ENCODE assay signal across 4 worm cellular contexts in the genomic region with DNA sequence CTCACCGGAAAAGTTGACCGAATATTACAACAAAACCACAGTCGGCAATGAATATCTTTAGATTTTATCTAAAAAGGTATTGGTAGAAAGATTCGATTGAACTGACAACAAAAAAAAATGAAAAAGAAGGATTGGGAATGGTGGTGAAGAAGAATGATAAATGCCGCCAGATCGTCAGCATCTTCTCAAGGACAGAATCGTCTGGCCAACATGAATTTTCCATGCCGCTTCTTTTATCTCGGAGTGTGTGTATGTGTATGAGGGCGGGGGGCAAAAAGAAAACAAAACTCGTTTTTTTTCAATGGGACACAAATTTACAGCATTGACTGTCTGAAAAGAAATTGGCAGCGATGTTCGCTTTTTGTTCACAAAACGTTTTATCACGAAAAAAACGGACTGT.
TF ChIP-seq lines count a peak whose summit lies in the region.

No protein-coding gene starts in this region.

TF ChIP-seq in whole organism, L1 larva, 84 proteins besides CTCF, POLR2A, EP300 and RAD21:
- no peak for TF ChIP-seq nhr-77 (tag; optimal IDR thresholded peaks at IDR 0.05; lab: Kevin White, UChicago)
- no peak for TF ChIP-seq efl-3 (GFP tag; optimal IDR thresholded peaks at IDR 0.05; lab: Kevin White, UChicago)
- no peak for TF ChIP-seq hlh-17 (GFP tag; optimal IDR thresholded peaks at IDR 0.05; lab: Kevin White, UChicago; ENCODE audit: borderline replicate concordance)
- TF ChIP-seq lsy-2 (tag; optimal IDR thresholded peaks at IDR 0.05; lab: Kevin White, UChicago), result no peak
- TF ChIP-seq lin-14 (GFP tag; optimal IDR thresholded peaks at IDR 0.05; lab: Kevin White, UChicago), result peak; percentile 48
- TF ChIP-seq snu-23 (GFP tag; optimal IDR thresholded peaks at IDR 0.05; lab: Kevin White, UChicago), result no peak
- TF ChIP-seq pqm-1 (tag; optimal IDR thresholded peaks at IDR 0.05; lab: Kevin White, UChicago), result no peak
- peak; percentile 53 for TF ChIP-seq blmp-1 (tag; optimal IDR thresholded peaks at IDR 0.05; lab: Kevin White, UChicago)
- TF ChIP-seq mep-1 (tag; optimal IDR thresholded peaks at IDR 0.05; lab: Kevin White, UChicago), result peak; percentile 27
- no peak for TF ChIP-seq nhr-84 (tag; optimal IDR thresholded peaks at IDR 0.05; lab: Kevin White, UChicago)
- TF ChIP-seq mab-9 (GFP tag; IDR thresholded peaks at IDR 0.05; lab: Robert Waterston, UW), result no peak
- peak; percentile 28 for TF ChIP-seq nhr-85 (tag; lab: Kevin White, UChicago)
- TF ChIP-seq lin-15B (tag; optimal IDR thresholded peaks at IDR 0.05; lab: Kevin White, UChicago), result no peak
- 0 out of 2 replicates have a peak, but pooled peaks have one; percentile 17 for TF ChIP-seq grh-1 (GFP tag; IDR thresholded peaks at IDR 0.05; lab: Robert Waterston, UW)

TF ChIP-seq in whole organism, L2 larva, 48 proteins besides CTCF, POLR2A, EP300 and RAD21:
- TF ChIP-seq Y55F3AM.14 (GFP tag; optimal IDR thresholded peaks at IDR 0.05; lab: Kevin White, UChicago) (no peak), ceh-82 (tag; optimal IDR thresholded peaks at IDR 0.05; lab: Kevin White, UChicago) (no peak), nhr-11 (tag; optimal IDR thresholded peaks at IDR 0.05; lab: Kevin White, UChicago) (no peak), blmp-1 (tag; optimal IDR thresholded peaks at IDR 0.05; lab: Kevin White, UChicago; ENCODE audit: insufficient read depth) (peak; percentile 7), dmd-4 (tag; optimal IDR thresholded peaks at IDR 0.05; lab: Kevin White, UChicago) (no peak), elt-1 (tag; optimal IDR thresholded peaks at IDR 0.05; lab: Kevin White, UChicago) (peak; percentile 50)
TF ChIP-seq in whole organism, L2 larva: peak in this region for 2.

TF ChIP-seq in whole organism, L3 larva, 47 proteins besides CTCF, POLR2A, EP300 and RAD21:
- no peak for TF ChIP-seq egl-5 (tag; optimal IDR thresholded peaks at IDR 0.05; lab: Kevin White, UChicago)
- TF ChIP-seq unc-39 (tag; optimal IDR thresholded peaks at IDR 0.05; lab: Kevin White, UChicago), result no peak
- TF ChIP-seq mml-1 (tag; optimal IDR thresholded peaks at IDR 0.05; lab: Kevin White, UChicago), result no peak
- no peak for TF ChIP-seq ceh-16 (tag; optimal IDR thresholded peaks at IDR 0.05; lab: Kevin White, UChicago)
- TF ChIP-seq ama-1 (optimal IDR thresholded peaks at IDR 0.05; lab: Kevin White, UChicago), result no peak
- TF ChIP-seq elt-1 (tag; optimal IDR thresholded peaks at IDR 0.05; lab: Kevin White, UChicago), result peak; percentile 72
- no peak for TF ChIP-seq fkh-10 (GFP tag; optimal IDR thresholded peaks at IDR 0.05; lab: Kevin White, UChicago)
- TF ChIP-seq daf-12 (tag; optimal IDR thresholded peaks at IDR 0.05; lab: Kevin White, UChicago), result no peak
- TF ChIP-seq nhr-23 (tag; optimal IDR thresholded peaks at IDR 0.05; lab: Kevin White, UChicago), result no peak
- TF ChIP-seq nhr-77 (tag; optimal IDR thresholded peaks at IDR 0.05; lab: Kevin White, UChicago), result no peak
- no peak for TF ChIP-seq tbx-2 (tag; optimal IDR thresholded peaks at IDR 0.05; lab: Kevin White, UChicago)
- peak; percentile 50 for TF ChIP-seq nhr-25 (tag; optimal IDR thresholded peaks at IDR 0.05; lab: Kevin White, UChicago)
- TF ChIP-seq ceh-82 (tag; optimal IDR thresholded peaks at IDR 0.05; lab: Kevin White, UChicago), result no peak

TF ChIP-seq in whole organism, L4 larva, 104 proteins besides CTCF, POLR2A, EP300 and RAD21:
- no peak for TF ChIP-seq dmd-8 (GFP tag; IDR thresholded peaks at IDR 0.05; lab: Robert Waterston, UW)
- peak; percentile 47 for TF ChIP-seq mxl-3 (GFP tag; optimal IDR thresholded peaks at IDR 0.05; lab: Kevin White, UChicago)
TF ChIP-seq in whole organism, L4 larva: peak in this region for 1.
